Worm (Caenorhabditis elegans): ENCODE results near the gene oac-59.
A peak's percentile ranks its signal among the peaks of the same experiment; 100 is the strongest.

Gene oac-59

ce11 chrIV:12304750-12305149 is 3.7 kb upstream of the oac-59 start:
- TF ChIP-seq him-1 (tag; optimal IDR thresholded peaks at IDR 0.05) = no peak
- TF ChIP-seq W03F9.2 (tag; optimal IDR thresholded peaks at IDR 0.05) = no peak
- TF ChIP-seq dao-5 (tag; optimal IDR thresholded peaks at IDR 0.05) = no peak

- no peak for TF ChIP-seq him-1 (tag; optimal IDR thresholded peaks at IDR 0.05)
- TF ChIP-seq W03F9.2 (tag; optimal IDR thresholded peaks at IDR 0.05) = no peak
- TF ChIP-seq dao-5 (tag; optimal IDR thresholded peaks at IDR 0.05) = no peak
Observed at ce11 chrIV:12302885-12303284, 1.8 kb upstream of the oac-59 start.

ce11 chrIV:12290744-12291143 is 10.3 kb downstream of the oac-59 start, which contains the start of gene C42C1.8:
Gene C42C1.8, plus strand, starts transcription at chrIV:12291044.
- TF ChIP-seq W03F9.2 (tag; optimal IDR thresholded peaks at IDR 0.05) (no peak), dao-5 (tag; optimal IDR thresholded peaks at IDR 0.05) (no peak), him-1 (tag; optimal IDR thresholded peaks at IDR 0.05) (no peak)

- TF ChIP-seq dao-5 (tag; optimal IDR thresholded peaks at IDR 0.05) (no peak), him-1 (tag; optimal IDR thresholded peaks at IDR 0.05) (no peak)
Observed at ce11 chrIV:12289149-12289548, 11.9 kb downstream of the oac-59 start, which contains the start of gene C42C1.9. Gene C42C1.9, plus strand, starts transcription at chrIV:12289449.

ce11 chrIV:12287628-12288027 is 13.4 kb downstream of the oac-59 start, which contains the start of gene erl-1:
Gene erl-1, plus strand, starts transcription at chrIV:12287928.
- no peak for TF ChIP-seq dao-5 (tag; optimal IDR thresholded peaks at IDR 0.05)
- TF ChIP-seq him-1 (tag; optimal IDR thresholded peaks at IDR 0.05) = no peak
- TF ChIP-seq W03F9.2 (tag; optimal IDR thresholded peaks at IDR 0.05) = no peak

- TF ChIP-seq him-1 (tag; optimal IDR thresholded peaks at IDR 0.05) (no peak), dao-5 (tag; optimal IDR thresholded peaks at IDR 0.05) (no peak), W03F9.2 (tag; optimal IDR thresholded peaks at IDR 0.05) (no peak)
Observed at ce11 chrIV:12282873-12283272, 18.2 kb downstream of the oac-59 start, which contains the start of gene hpo-12. Gene hpo-12, plus strand, starts transcription at chrIV:12283173.

ce11 chrIV:12282157-12282789 is 18.8 kb downstream of the oac-59 start, which contains the start of the genes C42C1.12 and C42C1.19:
Gene C42C1.12, minus strand, starts transcription at chrIV:12282207.
Gene C42C1.19, plus strand, starts transcription at chrIV:12282739.
- no peak for TF ChIP-seq him-1 (tag; optimal IDR thresholded peaks at IDR 0.05)
- no peak for TF ChIP-seq dao-5 (tag; optimal IDR thresholded peaks at IDR 0.05)
- TF ChIP-seq W03F9.2 (tag; optimal IDR thresholded peaks at IDR 0.05) = peak; percentile 13

- TF ChIP-seq W03F9.2 (tag; optimal IDR thresholded peaks at IDR 0.05) (no peak), him-1 (tag; optimal IDR thresholded peaks at IDR 0.05) (no peak), dao-5 (tag; optimal IDR thresholded peaks at IDR 0.05) (no peak)
Observed at ce11 chrIV:12279340-12279739, 21.7 kb downstream of the oac-59 start, which contains the start of gene ltah-1.1. Gene ltah-1.1, plus strand, starts transcription at chrIV:12279622.

ce11 chrIV:12278507-12278906 is 22.6 kb downstream of the oac-59 start, which contains the start of the genes tag-335 and vkmt-1:
Gene tag-335, minus strand, starts transcription at chrIV:12278594.
Gene vkmt-1, plus strand, starts transcription at chrIV:12278725.
- peak; percentile 40 for TF ChIP-seq W03F9.2 (tag; optimal IDR thresholded peaks at IDR 0.05)
- TF ChIP-seq dao-5 (tag; optimal IDR thresholded peaks at IDR 0.05) = no peak

- no peak for TF ChIP-seq dao-5 (tag; optimal IDR thresholded peaks at IDR 0.05)
- no peak for TF ChIP-seq him-1 (tag; optimal IDR thresholded peaks at IDR 0.05)
- TF ChIP-seq W03F9.2 (tag; optimal IDR thresholded peaks at IDR 0.05) = no peak
Observed at ce11 chrIV:12275892-12276291, 25.2 kb downstream of the oac-59 start, which contains the start of gene vps-8. Gene vps-8, minus strand, starts transcription at chrIV:12275992.

- TF ChIP-seq W03F9.2 (tag; optimal IDR thresholded peaks at IDR 0.05) (no peak), dao-5 (tag; optimal IDR thresholded peaks at IDR 0.05) (no peak), him-1 (tag; optimal IDR thresholded peaks at IDR 0.05) (no peak)
Observed at ce11 chrIV:12274365-12274764, 26.7 kb downstream of the oac-59 start.

ce11 chrIV:12270392-12270791 is 30.7 kb downstream of the oac-59 start, which contains the start of gene C42C1.3:
Gene C42C1.3, minus strand, starts transcription at chrIV:12270492.
- TF ChIP-seq W03F9.2 (tag; optimal IDR thresholded peaks at IDR 0.05) = no peak
- no peak for TF ChIP-seq dao-5 (tag; optimal IDR thresholded peaks at IDR 0.05)
- TF ChIP-seq him-1 (tag; optimal IDR thresholded peaks at IDR 0.05) = no peak

ce11 chrIV:12268272-12269045 is 32.6 kb downstream of the oac-59 start, which contains the start of the genes ppm-1.H and rpl-34:
Gene ppm-1.H, minus strand, starts transcription at chrIV:12268322.
Gene rpl-34, plus strand, starts transcription at chrIV:12268995.
- peak; percentile 61 for TF ChIP-seq W03F9.2 (tag; optimal IDR thresholded peaks at IDR 0.05)
- TF ChIP-seq him-1 (tag; optimal IDR thresholded peaks at IDR 0.05) = no peak

ce11 chrIV:12265877-12266276 is 35.2 kb downstream of the oac-59 start:
- no peak for TF ChIP-seq W03F9.2 (tag; optimal IDR thresholded peaks at IDR 0.05)
- TF ChIP-seq dao-5 (tag; optimal IDR thresholded peaks at IDR 0.05) = no peak
- no peak for TF ChIP-seq him-1 (tag; optimal IDR thresholded peaks at IDR 0.05)

All from whole organism, L4/young adult.